Fruit fly (Drosophila melanogaster): ENCODE measurements around the gene sro.

- TF ChIP-seq CTCF (optimal IDR thresholded peaks at IDR 0.05) (no peak), CG8478 (optimal IDR thresholded peaks at IDR 0.05) (no peak)
Observed at dm6 chr3R:29837771-29838170, 43.4 kb downstream of the sro start.

All from S2 (cell line).